Fruit fly (Drosophila melanogaster): ENCODE data around the gene CG1542.

dm6 chr3R:31262298-31262697 lies 49.0 kb downstream of the CG1542 start, which contains the start of gene CAH5:
- no peak for TF ChIP-seq Sin3A (optimal IDR thresholded peaks at IDR 0.05)
- no peak for TF ChIP-seq psq (optimal IDR thresholded peaks at IDR 0.05)
